Worm (Caenorhabditis elegans) whole organism, L4/young adult: Measurements from ENCODE around the gene math-22.

ENCODE experiments used
- dao-5 ChIP-seq: sonication (generic microtip); optimal IDR thresholded peaks from 2 replicates; lab custom pipeline; 2016; ENCODE audit warnings: missing genotype, missing genetic modification characterization, moderate library complexity, missing compliant biosample characterization
- him-1 ChIP-seq: sonication (generic microtip); optimal IDR thresholded peaks from 2 replicates; lab custom pipeline; 2016; ENCODE audit warnings: missing genotype, missing genetic modification reagents, missing genetic modification characterization, missing compliant biosample characterization

ce11 chrII:1864278-1864677 is 40.9 kb upstream of the math-22 start, which contains the start of gene C16C4.17:
- no peak for TF ChIP-seq him-1
- TF ChIP-seq dao-5, result no peak
